Worm (Caenorhabditis elegans) whole organism, mixed stage, embryonic: ENCODE results near the gene bed-3.

ENCODE experiments used
- ceh-43 ChIP-seq: fragments of 200-800 bp; sonication (Bioruptor generic); optimal IDR thresholded peaks from 2 replicates; lab custom pipeline; 2018; ENCODE audit warnings: mild to moderate bottlenecking, missing genetic modification characterization, moderate library complexity, missing compliant biosample characterization
- cnd-1 ChIP-seq: fragments of 200-800 bp; sonication (Bioruptor generic); optimal IDR thresholded peaks from 2 replicates; lab custom pipeline; 2018; ENCODE audit warnings: mild to moderate bottlenecking, missing genetic modification characterization, missing compliant biosample characterization
- elt-1 ChIP-seq: sonication (generic microtip); optimal IDR thresholded peaks from 2 replicates; lab custom pipeline; 2017; ENCODE audit warnings: missing genetic modification characterization, mild to moderate bottlenecking, missing compliant biosample characterization, antibody characterized with exemption, moderate library complexity, borderline replicate concordance; ENCODE audit not compliant: insufficient read depth
- mep-1 ChIP-seq: fragments of 150-350 bp; optimal IDR thresholded peaks from 2 replicates; lab custom pipeline; 2017; ENCODE audit warnings: missing biosample characterization, missing genetic modification reagents, missing genetic modification characterization, inconsistent platforms
- nhr-237 ChIP-seq: fragments of 150-350 bp; optimal IDR thresholded peaks from 2 replicates; lab custom pipeline; 2014; ENCODE audit warnings: missing biosample characterization, missing genetic modification characterization
- snpc-4 ChIP-seq: fragments of 150-350 bp; optimal IDR thresholded peaks from 2 replicates; lab custom pipeline; 2014; ENCODE audit warnings: missing biosample characterization, missing genetic modification characterization

- no peak for TF ChIP-seq snpc-4
- no peak for TF ChIP-seq mep-1 (tag; lab: Kevin White, UChicago)
- no peak for TF ChIP-seq ceh-43
- no peak for TF ChIP-seq nhr-237 (tag; lab: Kevin White, UChicago)
- no peak for TF ChIP-seq elt-1
- no peak for TF ChIP-seq cnd-1
These were observed 47.6 kb downstream of the bed-3 start, which contains the start of gene T13H10.2 for ce11 chrIV:9963945-9964344.
